Worm (Caenorhabditis elegans) whole organism, L1 larva: ENCODE data around the gene fbxb-64.

ENCODE experiments used
- aly-2 ChIP-seq: fragments of 150-350 bp; optimal IDR thresholded peaks from 2 replicates; lab custom pipeline; 2014; ENCODE audit warnings: missing biosample characterization, missing genetic modification characterization
- ama-1 ChIP-seq: fragments of 150-350 bp; optimal IDR thresholded peaks from 2 replicates; lab custom pipeline; 2014
- egl-27 ChIP-seq, 2 experiments: fragments of 150-350 bp in 1 of 2; sonication (generic microtip); optimal IDR thresholded peaks; 3 replicates each; lab custom pipeline; 2017 to 2018; ENCODE audit warnings: missing biosample characterization in 2 of 2, missing genetic modification characterization in 2 of 2, missing genetic modification reagents in 2 of 2
- elt-3 ChIP-seq, 6 experiments: fragments of 150-350 bp in 1 of 6; sonication (generic microtip); optimal IDR thresholded peaks; 2 replicates each; lab custom pipeline; 2017 to 2018; ENCODE audit warnings: missing biosample characterization in 6 of 6, missing genetic modification characterization in 6 of 6, inconsistent platforms in 1 of 6
- fkh-10 ChIP-seq: sonication (generic microtip); optimal IDR thresholded peaks from 2 replicates; lab custom pipeline; 2017; ENCODE audit warnings: missing biosample characterization, missing genetic modification reagents, missing genetic modification characterization
- hpl-2 ChIP-seq: fragments of 150-350 bp; optimal IDR thresholded peaks from 2 replicates; lab custom pipeline; 2014; ENCODE audit warnings: missing biosample characterization, missing genetic modification reagents, missing genetic modification characterization
- lin-13 ChIP-seq: fragments of 150-350 bp; optimal IDR thresholded peaks from 2 replicates; lab custom pipeline; 2014; ENCODE audit warnings: missing biosample characterization, missing genetic modification reagents, missing genetic modification characterization
- lin-15B ChIP-seq: fragments of 150-350 bp; sonication (generic microtip); optimal IDR thresholded peaks from 3 replicates; lab custom pipeline; 2014; ENCODE audit warnings: missing biosample characterization, missing genetic modification characterization
- mab-9 ChIP-seq: fragments of 200-800 bp; sonication (Bioruptor generic); IDR thresholded peaks from 2 replicates; pipeline ENCODE4 v1.3.6; 2022; ENCODE audit warnings: missing genetic modification reagents, missing genetic modification characterization, missing compliant biosample characterization
- nhr-11 ChIP-seq: fragments of 150-350 bp; optimal IDR thresholded peaks from 2 replicates; lab custom pipeline; 2014; ENCODE audit warnings: missing biosample characterization, missing genetic modification characterization
- nhr-28 ChIP-seq: fragments of 150-350 bp; optimal IDR thresholded peaks from 2 replicates; lab custom pipeline; 2014; ENCODE audit warnings: missing biosample characterization, missing genetic modification characterization
- skn-1 ChIP-seq: fragments of 150-350 bp; optimal IDR thresholded peaks from 2 replicates; lab custom pipeline; 2014; ENCODE audit warnings: missing biosample characterization, missing genetic modification characterization
- tbx-2 ChIP-seq: sonication (generic microtip); optimal IDR thresholded peaks from 2 replicates; lab custom pipeline; 2016; ENCODE audit warnings: missing genetic modification characterization, missing compliant biosample characterization
- zag-1 ChIP-seq: fragments of 150-350 bp; optimal IDR thresholded peaks from 2 replicates; lab custom pipeline; 2014; ENCODE audit warnings: missing biosample characterization, missing genetic modification characterization

DNA sequence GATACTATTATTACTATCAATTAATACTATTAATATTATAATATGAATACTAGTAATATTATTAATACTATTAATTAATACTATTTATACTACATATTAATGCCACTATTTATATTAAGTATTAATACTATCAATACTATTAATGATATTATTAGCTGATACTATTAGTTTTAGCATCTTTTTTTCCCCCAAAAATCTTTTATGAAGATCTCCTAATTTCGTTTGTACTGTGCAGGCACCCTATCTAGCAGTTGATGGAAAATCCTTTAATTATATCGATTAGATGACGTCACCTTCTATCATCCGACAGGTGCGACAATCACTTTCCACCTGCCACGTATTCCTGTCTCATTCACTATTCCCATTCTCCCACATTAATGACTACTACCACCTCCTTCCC is 16.2 kb downstream of the fbxb-64 start, which contains the start of gene fbxb-65:
- TF ChIP-seq mab-9 (GFP tag; lab: Robert Waterston, UW) = no peak
- no peak for TF ChIP-seq egl-27 (tag; optimal IDR thresholded peaks at IDR 0.05; lab: Kevin White, UChicago)
- TF ChIP-seq ama-1 (lab: Kevin White, UChicago) = no peak
- no peak for TF ChIP-seq zag-1 (tag; lab: Kevin White, UChicago)
- TF ChIP-seq hpl-2 (GFP tag; lab: Kevin White, UChicago) = no peak
- no peak for TF ChIP-seq aly-2 (tag; lab: Kevin White, UChicago)
- TF ChIP-seq nhr-11 (tag; lab: Kevin White, UChicago) = no peak
- no peak for TF ChIP-seq elt-3 (tag; optimal IDR thresholded peaks at IDR 0.05; lab: Kevin White, UChicago)
- TF ChIP-seq skn-1 (tag; lab: Kevin White, UChicago) = no peak
- TF ChIP-seq fkh-10 = no peak
- TF ChIP-seq nhr-28 (tag; lab: Kevin White, UChicago) = no peak
- TF ChIP-seq tbx-2 (tag; lab: Kevin White, UChicago) = no peak
- TF ChIP-seq lin-15B = no peak
- no peak for TF ChIP-seq lin-13 (GFP tag; lab: Kevin White, UChicago)
